Fruit fly (Drosophila melanogaster) whole organism, embryonic: ENCODE results near the gene CG11828.
A peak's percentile ranks its signal among the peaks of the same experiment; 100 is the strongest.

ENCODE experiments used
- Abd-B ChIP-seq: fragments of 200-800 bp; sonication (Bioruptor generic); optimal IDR thresholded peaks from 2 replicates; lab custom pipeline; 2018; ENCODE audit warnings: missing biosample characterization, mild to moderate bottlenecking, missing genetic modification characterization, moderate library complexity
- Atf6 ChIP-seq: fragments of 200-800 bp; sonication (Bioruptor generic); IDR thresholded peaks from 2 replicates; pipeline ENCODE4 v1.3.6; 2022; ENCODE audit warnings: missing biosample characterization, missing genetic modification characterization
- B-H2 ChIP-seq: fragments of 200-800 bp; sonication (Bioruptor generic); optimal IDR thresholded peaks from 2 replicates; lab custom pipeline; 2018; ENCODE audit warnings: missing biosample characterization, mild to moderate bottlenecking, missing genetic modification characterization
- CG1024 ChIP-seq: fragments of 200-800 bp; sonication (Bioruptor generic); IDR thresholded peaks from 2 replicates; pipeline ENCODE4 v1.3.6; 2022; ENCODE audit warnings: missing biosample characterization, missing genetic modification characterization
- CG10267 ChIP-seq: fragments of 200-800 bp; sonication (Bioruptor generic); optimal IDR thresholded peaks from 2 replicates; lab custom pipeline; 2018; ENCODE audit warnings: missing biosample characterization, mild to moderate bottlenecking, missing genetic modification characterization, moderate library complexity
- CG1233 ChIP-seq: fragments of 200-800 bp; sonication (Bioruptor generic); optimal IDR thresholded peaks from 4 replicates; lab custom pipeline; 2018; ENCODE audit warnings: missing biosample characterization, mild to moderate bottlenecking, missing genetic modification characterization
- CG13775 ChIP-seq: fragments of 200-800 bp; sonication (Bioruptor generic); optimal IDR thresholded peaks from 3 replicates; lab custom pipeline; 2017; ENCODE audit warnings: missing biosample characterization, mild to moderate bottlenecking, missing genetic modification characterization
- CG13894 ChIP-seq: fragments of 200-800 bp; sonication (Bioruptor generic); optimal IDR thresholded peaks from 3 replicates; lab custom pipeline; 2018; ENCODE audit warnings: missing biosample characterization, mild to moderate bottlenecking, missing genetic modification characterization, moderate library complexity
- CG15269 ChIP-seq: fragments of 200-800 bp; sonication (Bioruptor generic); optimal IDR thresholded peaks from 2 replicates; lab custom pipeline; 2018; ENCODE audit warnings: missing biosample characterization, mild to moderate bottlenecking, missing genetic modification characterization, moderate library complexity
- CG17186 ChIP-seq: fragments of 200-800 bp; sonication (Bioruptor generic); optimal IDR thresholded peaks from 3 replicates; lab custom pipeline; 2017; ENCODE audit warnings: missing biosample characterization, missing genetic modification reagents, missing genetic modification characterization
- CG17912 ChIP-seq: fragments of 200-800 bp; sonication (Bioruptor generic); optimal IDR thresholded peaks from 2 replicates; lab custom pipeline; 2018; ENCODE audit warnings: missing biosample characterization, mild to moderate bottlenecking, missing genetic modification characterization
- CG18011 ChIP-seq: fragments of 200-800 bp; sonication (Bioruptor generic); optimal IDR thresholded peaks from 2 replicates; lab custom pipeline; 2017; ENCODE audit warnings: missing biosample characterization, missing genetic modification characterization, mild to moderate bottlenecking, moderate library complexity, missing genotype
- CG18262 ChIP-seq: fragments of 200-800 bp; optimal IDR thresholded peaks from 3 replicates; lab custom pipeline; 2019; ENCODE audit warnings: missing biosample characterization, mild to moderate bottlenecking, missing genetic modification characterization, moderate library complexity
- CG18619 ChIP-seq: fragments of 200-800 bp; sonication (Bioruptor generic); optimal IDR thresholded peaks from 3 replicates; lab custom pipeline; 2017; ENCODE audit warnings: missing biosample characterization, mild to moderate bottlenecking, missing genetic modification characterization
- CG30403 ChIP-seq: fragments of 200-800 bp; sonication (Bioruptor generic); optimal IDR thresholded peaks from 3 replicates; lab custom pipeline; 2016; ENCODE audit warnings: missing biosample characterization, missing genetic modification characterization
- CG3407 ChIP-seq: fragments of 200-800 bp; sonication (Bioruptor generic); optimal IDR thresholded peaks from 2 replicates; lab custom pipeline; 2018; ENCODE audit warnings: missing biosample characterization, mild to moderate bottlenecking, missing genetic modification characterization
- CG4854 ChIP-seq: fragments of 200-800 bp; sonication (Bioruptor generic); optimal IDR thresholded peaks from 2 replicates; lab custom pipeline; 2016; ENCODE audit warnings: missing biosample characterization, missing genetic modification characterization, inconsistent platforms
- CG5953 ChIP-seq: fragments of 200-800 bp; sonication (Bioruptor generic); IDR thresholded peaks from 2 replicates; pipeline ENCODE4 v1.3.6; 2022; ENCODE audit warnings: missing biosample characterization, missing genetic modification characterization
- CG7357 ChIP-seq: fragments of 200-800 bp; sonication (Bioruptor generic); IDR thresholded peaks from 3 replicates; pipeline ENCODE4 v1.3.6; 2022; ENCODE audit warnings: missing biosample characterization, missing genetic modification characterization
- CG8290 ChIP-seq, 3 experiments: fragments of 200-800 bp; sonication (Bioruptor generic); optimal IDR thresholded peaks; 2 replicates each; lab custom pipeline; 2016 to 2019; ENCODE audit warnings: missing biosample characterization in 3 of 3, missing genetic modification characterization in 3 of 3, mild to moderate bottlenecking in 2 of 3, moderate library complexity in 1 of 3
- CG9727 ChIP-seq: fragments of 200-800 bp; sonication (Bioruptor generic); optimal IDR thresholded peaks from 3 replicates; lab custom pipeline; 2017; ENCODE audit warnings: missing biosample characterization, mild to moderate bottlenecking, missing genetic modification characterization
- CG9876 ChIP-seq: fragments of 200-800 bp; sonication (Bioruptor generic); optimal IDR thresholded peaks from 2 replicates; lab custom pipeline; 2016; ENCODE audit warnings: missing biosample characterization, missing genetic modification characterization
- CkIIα-i1 ChIP-seq: fragments of 200-800 bp; sonication (Bioruptor generic); IDR thresholded peaks from 2 replicates; pipeline ENCODE4 v1.3.6; 2022; ENCODE audit warnings: missing biosample characterization, missing genetic modification characterization
- Deaf1 ChIP-seq: fragments of 200-800 bp; optimal IDR thresholded peaks from 3 replicates; lab custom pipeline; 2019; ENCODE audit warnings: missing biosample characterization, mild to moderate bottlenecking, missing genetic modification characterization, moderate library complexity
- E2f1 ChIP-seq: fragments of 200-800 bp; sonication (Bioruptor generic); IDR thresholded peaks from 2 replicates; pipeline ENCODE4 v1.3.6; 2022; ENCODE audit warnings: missing biosample characterization, missing genetic modification characterization
- E2f2 ChIP-seq: fragments of 200-800 bp; sonication (Bioruptor generic); IDR thresholded peaks from 2 replicates; pipeline ENCODE4 v1.3.6; 2022; ENCODE audit warnings: missing biosample characterization, missing genetic modification characterization
- HmgZ ChIP-seq: fragments of 200-800 bp; sonication (Bioruptor generic); optimal IDR thresholded peaks from 2 replicates; lab custom pipeline; 2018; ENCODE audit warnings: missing biosample characterization, mild to moderate bottlenecking, missing genetic modification characterization
- NC2β ChIP-seq: fragments of 200-800 bp; sonication (Bioruptor generic); optimal IDR thresholded peaks from 2 replicates; lab custom pipeline; 2016; ENCODE audit warnings: missing biosample characterization, missing genetic modification characterization
- Oli ChIP-seq: fragments of 200-800 bp; sonication (Bioruptor generic); optimal IDR thresholded peaks from 2 replicates; lab custom pipeline; 2018; ENCODE audit warnings: missing biosample characterization, mild to moderate bottlenecking, missing genetic modification characterization, moderate library complexity
- Side ChIP-seq: fragments of 200-800 bp; sonication (Bioruptor generic); optimal IDR thresholded peaks from 2 replicates; lab custom pipeline; 2016; ENCODE audit warnings: missing biosample characterization, missing genetic modification characterization
- Spps ChIP-seq: fragments of 200-800 bp; sonication (Bioruptor generic); optimal IDR thresholded peaks from 2 replicates; lab custom pipeline; 2018; ENCODE audit warnings: missing biosample characterization, mild to moderate bottlenecking, missing genetic modification characterization
- Vsx1 ChIP-seq: fragments of 200-800 bp; sonication (Bioruptor generic); optimal IDR thresholded peaks from 2 replicates; lab custom pipeline; 2017; ENCODE audit warnings: missing biosample characterization, mild to moderate bottlenecking, missing genetic modification characterization, missing genetic modification reagents
- bbx ChIP-seq: fragments of 200-800 bp; sonication (Bioruptor generic); IDR thresholded peaks from 2 replicates; pipeline ENCODE4 v1.3.6; 2022; ENCODE audit warnings: missing biosample characterization, missing genetic modification characterization; ENCODE audit not compliant: partially characterized antibody
- chn ChIP-seq: fragments of 200-800 bp; sonication (Bioruptor generic); optimal IDR thresholded peaks from 2 replicates; lab custom pipeline; 2016; ENCODE audit warnings: missing biosample characterization, missing genetic modification characterization
- dpn ChIP-seq, 2 experiments: fragments of 200-800 bp; sonication (Bioruptor generic); optimal IDR thresholded peaks; 3 replicates each; lab custom pipeline; 2016; ENCODE audit warnings: missing biosample characterization in 2 of 2, missing genetic modification characterization in 2 of 2
- ftz-f1 ChIP-seq: fragments of 200-800 bp; sonication (Bioruptor generic); optimal IDR thresholded peaks from 2 replicates; lab custom pipeline; 2016; ENCODE audit warnings: missing biosample characterization, missing genetic modification characterization
- hkb ChIP-seq, 2 experiments: fragments of 200-800 bp in 1 of 2; fragments of >200 bp in 1 of 2; sonication (Bioruptor generic) in 1 of 2; IDR thresholded peaks in 1 of 2; optimal IDR thresholded peaks in 1 of 2; 2 replicates each; pipeline versions ENCODE4 v1.3.6 to Lab custom; 2017 to 2022; ENCODE audit warnings: missing biosample characterization in 1 of 2, missing genetic modification characterization in 1 of 2
- hth ChIP-seq: fragments of >200 bp; optimal IDR thresholded peaks from 2 replicates; lab custom pipeline; 2017; ENCODE audit warnings: inconsistent platforms
- insv ChIP-seq, 2 experiments: fragments of 200-800 bp; sonication (Bioruptor generic); optimal IDR thresholded peaks; 3 replicates each; lab custom pipeline; 2016 to 2018; ENCODE audit warnings: missing biosample characterization in 2 of 2, missing genetic modification characterization in 2 of 2
- inv ChIP-seq: fragments of 200-800 bp; sonication (Bioruptor generic); IDR thresholded peaks from 2 replicates; pipeline ENCODE4 v1.3.6; 2022; ENCODE audit warnings: missing biosample characterization, missing genetic modification characterization; ENCODE audit not compliant: partially characterized antibody
- jigr1 ChIP-seq: fragments of 200-800 bp; sonication (Bioruptor generic); IDR thresholded peaks from 3 replicates; pipeline ENCODE4 v1.3.6; 2022; ENCODE audit warnings: missing biosample characterization, missing genetic modification characterization
- nerfin-1 ChIP-seq: fragments of 200-800 bp; sonication (Bioruptor generic); optimal IDR thresholded peaks from 3 replicates; lab custom pipeline; 2019; ENCODE audit warnings: missing biosample characterization, mild to moderate bottlenecking, missing genetic modification characterization, moderate library complexity
- pan ChIP-seq, 4 experiments: fragments of >200 bp in 3 of 4; fragments of 200-800 bp in 1 of 4; sonication (Bioruptor generic) in 1 of 4; optimal IDR thresholded peaks in 3 of 4; IDR thresholded peaks in 1 of 4; 2 replicates each; pipeline versions ENCODE4 v1.3.6 to Lab custom; 2017 to 2022; ENCODE audit warnings: missing biosample characterization in 2 of 4, missing genetic modification characterization in 2 of 4, mixed read lengths in 1 of 4
- pb ChIP-seq: fragments of 200-800 bp; sonication (Bioruptor generic); optimal IDR thresholded peaks from 3 replicates; lab custom pipeline; 2016; ENCODE audit warnings: missing biosample characterization, missing genetic modification characterization
- sd ChIP-seq: fragments of 200-800 bp; sonication (Bioruptor generic); optimal IDR thresholded peaks from 3 replicates; lab custom pipeline; 2018; ENCODE audit warnings: missing biosample characterization, mild to moderate bottlenecking, missing genetic modification characterization, moderate library complexity
- tap ChIP-seq: fragments of 200-800 bp; optimal IDR thresholded peaks from 3 replicates; lab custom pipeline; 2019; ENCODE audit warnings: missing biosample characterization, mild to moderate bottlenecking, missing genetic modification characterization, moderate library complexity
- tup ChIP-seq: fragments of 200-800 bp; sonication (Bioruptor generic); optimal IDR thresholded peaks from 2 replicates; lab custom pipeline; 2016; ENCODE audit warnings: missing biosample characterization, mild to moderate bottlenecking, missing genetic modification characterization, moderate library complexity
- zen2 ChIP-seq: fragments of 200-800 bp; sonication (Bioruptor generic); IDR thresholded peaks from 3 replicates; pipeline ENCODE4 v1.3.6; 2022; ENCODE audit warnings: missing biosample characterization, missing genetic modification characterization; ENCODE audit not compliant: partially characterized antibody

CG11828 gene

DNA sequence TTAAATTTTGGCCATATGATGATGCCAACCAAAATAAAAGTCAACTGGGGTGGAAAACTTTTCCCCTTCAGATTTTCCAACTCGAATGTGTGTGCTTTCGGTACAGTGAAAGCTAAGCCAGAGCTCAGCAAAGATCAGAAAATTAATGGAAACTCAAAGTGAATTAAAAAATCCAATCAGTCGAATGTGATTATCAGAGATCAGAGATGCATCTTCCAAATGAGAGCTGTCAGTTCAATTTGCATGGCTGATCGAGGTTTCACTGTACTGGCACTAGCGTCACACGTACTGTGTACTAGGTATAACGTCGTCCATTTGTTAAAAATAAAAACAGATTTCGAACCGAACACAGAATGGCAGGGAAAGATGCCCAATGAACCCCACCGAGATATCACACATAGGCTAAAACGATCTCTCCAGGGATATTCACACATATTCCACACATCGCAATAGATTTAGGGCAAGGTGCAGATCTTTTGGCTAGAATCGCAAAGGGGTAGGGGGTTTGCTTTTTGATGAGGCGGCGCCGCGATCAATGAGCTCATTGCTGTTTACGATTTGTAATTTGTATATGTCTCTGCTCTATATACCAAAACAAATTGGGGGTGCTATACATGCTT lies 17.9 kb upstream of the CG11828 start (continued):
- TF ChIP-seq E2f2 (GFP tag; lab: Robert Waterston, UW) (peak; percentile 60), Atf6 (GFP tag; lab: Robert Waterston, UW) (peak; percentile 83), CG7357 (GFP tag; lab: Robert Waterston, UW) (peak; percentile 74), pb (GFP tag; lab: Kevin White, UChicago) (peak; percentile 59), Oli (peak; percentile 77), hkb (optimal IDR thresholded peaks at IDR 0.05; lab: Kevin White, UChicago) (no peak), hkb (GFP tag; IDR thresholded peaks at IDR 0.05; lab: Robert Waterston, UW) (peak; percentile 78), Side (GFP tag; lab: Kevin White, UChicago) (peak; percentile 74), CG15269 (tag; lab: Kevin White, UChicago) (peak; percentile 84), NC2β (GFP tag; lab: Kevin White, UChicago) (peak; percentile 58), CG18619 (GFP tag; lab: Kevin White, UChicago) (peak; percentile 57), CG18011 (GFP tag; lab: Kevin White, UChicago) (peak; percentile 27), CG17912 (no peak), CG8290 (GFP tag; optimal IDR thresholded peaks at IDR 0.05; lab: Kevin White, UChicago) (no peak), CG8290 (tag; optimal IDR thresholded peaks at IDR 0.05; lab: Kevin White, UChicago) (peak in 1 of 2 experiments; percentile 93), chn (GFP tag; lab: Kevin White, UChicago) (peak; percentile 79), Spps (tag; lab: Kevin White, UChicago) (no peak), Deaf1 (tag; lab: Kevin White, UChicago) (no peak), CG1233 (GFP tag; lab: Kevin White, UChicago) (peak; percentile 58), CG30403 (GFP tag; lab: Kevin White, UChicago) (peak; percentile 79), nerfin-1 (tag; lab: Kevin White, UChicago) (no peak), CG3407 (GFP tag; lab: Kevin White, UChicago) (peak; percentile 42), zen2 (GFP tag; lab: Robert Waterston, UW) (no peak), pan (optimal IDR thresholded peaks at IDR 0.05; lab: Kevin White, UChicago) (no peak), pan (GFP tag; optimal IDR thresholded peaks at IDR 0.05 in 1 of 2, IDR thresholded peaks at IDR 0.05 in 1 of 2) (peak in 1 of 2 experiments; percentile 90), HmgZ (tag; lab: Kevin White, UChicago) (peak; percentile 71), CG10267 (peak; percentile 8), B-H2 (peak; percentile 64), CG5953 (GFP tag; lab: Robert Waterston, UW) (peak; percentile 66), Vsx1 (GFP tag; lab: Kevin White, UChicago) (no peak), sd (peak; percentile 23), CG18262 (peak; percentile 61), bbx (GFP tag; lab: Robert Waterston, UW) (no peak), CG1024 (peak; percentile 48; the same call in 1 of the 2 replicates), CkIIα-i1 (no peak), CG17186 (GFP tag; lab: Kevin White, UChicago) (no peak), tap (tag; lab: Kevin White, UChicago) (peak; percentile 57), CG9876 (peak; percentile 67), CG9727 (GFP tag; lab: Kevin White, UChicago) (peak; percentile 47), E2f1 (peak; percentile 81), insv (GFP tag; optimal IDR thresholded peaks at IDR 0.05; lab: Kevin White, UChicago) (no peak), hth (no peak), Abd-B (GFP tag; lab: Kevin White, UChicago) (peak; percentile 62), CG13894 (tag; lab: Kevin White, UChicago) (no peak), ftz-f1 (no peak), CG13775 (GFP tag; lab: Kevin White, UChicago) (peak; percentile 47), dpn (GFP tag; optimal IDR thresholded peaks at IDR 0.05; lab: Kevin White, UChicago) (peak; percentile 84 to 88), tup (GFP tag; lab: Kevin White, UChicago) (no peak), inv (GFP tag; lab: Robert Waterston, UW) (no peak), jigr1 (no peak; the same call in 2 of the 3 replicates), CG4854 (GFP tag; lab: Kevin White, UChicago) (no peak)
